Fruit fly (Drosophila melanogaster) whole organism, embryonic: ENCODE results near the gene CG17803.

Experiments used
- ATbp ChIP-seq: fragments of 200-800 bp; sonication (Bioruptor generic); optimal IDR thresholded peaks from 2 replicates; lab custom pipeline; 2017; ENCODE audit warnings: missing biosample characterization, mild to moderate bottlenecking, missing genetic modification characterization, missing genetic modification reagents
- BEAF-32 ChIP-seq: fragments of 200-800 bp; sonication (Bioruptor generic); optimal IDR thresholded peaks from 3 replicates; lab custom pipeline; 2017; ENCODE audit warnings: missing biosample characterization, missing genetic modification characterization, mild to moderate bottlenecking, moderate library complexity, missing genetic modification reagents
- Blimp-1 ChIP-seq: fragments of 200-800 bp; sonication (Bioruptor generic); optimal IDR thresholded peaks from 3 replicates; lab custom pipeline; 2018; ENCODE audit warnings: missing biosample characterization, missing genetic modification characterization, mild to moderate bottlenecking, moderate library complexity, missing genetic modification reagents
- CG10267 ChIP-seq: fragments of 200-800 bp; sonication (Bioruptor generic); optimal IDR thresholded peaks from 2 replicates; lab custom pipeline; 2018; ENCODE audit warnings: missing biosample characterization, mild to moderate bottlenecking, missing genetic modification characterization, moderate library complexity
- CG11560 ChIP-seq: fragments of 200-800 bp; sonication (Bioruptor generic); IDR thresholded peaks from 3 replicates; pipeline ENCODE4 v1.3.6; 2022; ENCODE audit warnings: missing biosample characterization, missing genetic modification characterization
- CG11723 ChIP-seq: fragments of 200-800 bp; sonication (Bioruptor generic); optimal IDR thresholded peaks from 2 replicates; lab custom pipeline; 2017; ENCODE audit warnings: missing biosample characterization, mild to moderate bottlenecking, missing genetic modification characterization
- CG1233 ChIP-seq: fragments of 200-800 bp; sonication (Bioruptor generic); optimal IDR thresholded peaks from 4 replicates; lab custom pipeline; 2018; ENCODE audit warnings: missing biosample characterization, mild to moderate bottlenecking, missing genetic modification characterization
- CG12391 ChIP-seq: fragments of 200-800 bp; sonication (Bioruptor generic); optimal IDR thresholded peaks from 3 replicates; lab custom pipeline; 2018; ENCODE audit warnings: missing biosample characterization, mild to moderate bottlenecking, missing genetic modification characterization, moderate library complexity
- CG12942 ChIP-seq: fragments of 200-800 bp; sonication (Bioruptor generic); optimal IDR thresholded peaks from 3 replicates; lab custom pipeline; 2016; ENCODE audit warnings: missing biosample characterization, missing genetic modification characterization
- CG14014 ChIP-seq: fragments of 200-800 bp; sonication (Bioruptor generic); IDR thresholded peaks from 2 replicates; pipeline ENCODE4 v1.3.6; 2022; ENCODE audit warnings: missing biosample characterization, missing genetic modification characterization
- CG1529 ChIP-seq: fragments of 200-800 bp; sonication (Bioruptor generic); optimal IDR thresholded peaks from 3 replicates; lab custom pipeline; 2018; ENCODE audit warnings: missing biosample characterization, missing genetic modification characterization
- CG1647 ChIP-seq: fragments of 200-800 bp; sonication (Bioruptor generic); optimal IDR thresholded peaks from 3 replicates; lab custom pipeline; 2016; ENCODE audit warnings: missing biosample characterization, missing genetic modification characterization
- CG30403 ChIP-seq: fragments of 200-800 bp; sonication (Bioruptor generic); optimal IDR thresholded peaks from 3 replicates; lab custom pipeline; 2016; ENCODE audit warnings: missing biosample characterization, missing genetic modification characterization
- CG3995 ChIP-seq: fragments of 200-800 bp; sonication (Bioruptor generic); optimal IDR thresholded peaks from 3 replicates; lab custom pipeline; 2016; ENCODE audit warnings: missing biosample characterization, missing genetic modification characterization
- CG7556 ChIP-seq: fragments of 200-800 bp; sonication (Bioruptor generic); optimal IDR thresholded peaks from 2 replicates; lab custom pipeline; 2017; ENCODE audit warnings: missing biosample characterization, mild to moderate bottlenecking, missing genetic modification characterization
- CG7987 ChIP-seq: fragments of 200-800 bp; sonication (Bioruptor generic); optimal IDR thresholded peaks from 2 replicates; lab custom pipeline; 2018; ENCODE audit warnings: missing biosample characterization, mild to moderate bottlenecking, missing genetic modification characterization, moderate library complexity
- CG8388 ChIP-seq: fragments of 200-800 bp; sonication (Bioruptor generic); optimal IDR thresholded peaks from 2 replicates; lab custom pipeline; 2019; ENCODE audit warnings: missing biosample characterization, mild to moderate bottlenecking, missing genetic modification characterization, moderate library complexity
- CTCF ChIP-seq: fragments of 200-800 bp; sonication (Bioruptor generic); optimal IDR thresholded peaks from 2 replicates; lab custom pipeline; 2017; ENCODE audit warnings: missing biosample characterization, mild to moderate bottlenecking, missing genetic modification characterization, moderate library complexity
- Chrac-16 ChIP-seq: fragments of 200-800 bp; sonication (Bioruptor generic); optimal IDR thresholded peaks from 3 replicates; lab custom pipeline; 2016; ENCODE audit warnings: missing biosample characterization, missing genetic modification characterization
- D19B ChIP-seq: fragments of 200-800 bp; sonication (Bioruptor generic); optimal IDR thresholded peaks from 2 replicates; lab custom pipeline; 2017; ENCODE audit warnings: missing biosample characterization, mild to moderate bottlenecking, missing genetic modification characterization
- Dfd ChIP-seq, 2 experiments: fragments of >200 bp; optimal IDR thresholded peaks; 2 replicates each; lab custom pipeline; 2017; ENCODE audit warnings: missing biosample characterization in 2 of 2, missing genetic modification characterization in 2 of 2
- Fer3 ChIP-seq: fragments of 200-800 bp; sonication (Bioruptor generic); optimal IDR thresholded peaks from 2 replicates; lab custom pipeline; 2018; ENCODE audit warnings: missing biosample characterization, mild to moderate bottlenecking, missing genetic modification characterization, moderate library complexity
- Gug ChIP-seq: fragments of 200-800 bp; sonication (Bioruptor generic); IDR thresholded peaks from 4 replicates; pipeline ENCODE4 v1.3.6; 2022; ENCODE audit warnings: missing biosample characterization, missing genetic modification characterization
- H15 ChIP-seq: fragments of 200-800 bp; sonication (Bioruptor generic); IDR thresholded peaks from 3 replicates; pipeline ENCODE4 v1.3.6; 2022; ENCODE audit warnings: missing biosample characterization, missing genetic modification characterization
- HLH54F ChIP-seq: fragments of 200-800 bp; sonication (Bioruptor generic); optimal IDR thresholded peaks from 3 replicates; lab custom pipeline; 2016; ENCODE audit warnings: missing biosample characterization, missing genetic modification characterization
- Hsf ChIP-seq: fragments of 200-800 bp; sonication (Bioruptor generic); optimal IDR thresholded peaks from 3 replicates; lab custom pipeline; 2016; ENCODE audit warnings: missing biosample characterization, missing genetic modification characterization
- Jarid2 ChIP-seq: fragments of 200-800 bp; sonication (Bioruptor generic); optimal IDR thresholded peaks from 3 replicates; lab custom pipeline; 2017; ENCODE audit warnings: mild to moderate bottlenecking, missing biosample characterization, missing genetic modification reagents, missing genetic modification characterization
- Kr ChIP-seq: fragments of 200-800 bp; sonication (Bioruptor generic); optimal IDR thresholded peaks from 2 replicates; lab custom pipeline; 2017; ENCODE audit warnings: missing biosample characterization, mild to moderate bottlenecking, missing genetic modification characterization
- MESR4 ChIP-seq: fragments of 200-800 bp; sonication (Bioruptor generic); optimal IDR thresholded peaks from 2 replicates; lab custom pipeline; 2018; ENCODE audit warnings: missing biosample characterization, mild to moderate bottlenecking, missing genetic modification characterization, moderate library complexity
- Mad ChIP-seq: fragments of 200-800 bp; sonication (Bioruptor generic); optimal IDR thresholded peaks from 2 replicates; lab custom pipeline; 2016; ENCODE audit warnings: missing biosample characterization, missing genetic modification characterization
- Meics ChIP-seq: fragments of 200-800 bp; sonication (Bioruptor generic); optimal IDR thresholded peaks from 2 replicates; lab custom pipeline; 2017; ENCODE audit warnings: missing biosample characterization, mild to moderate bottlenecking, missing genetic modification characterization
- Opbp ChIP-seq: fragments of 200-800 bp; sonication (Bioruptor generic); IDR thresholded peaks from 3 replicates; pipeline ENCODE4 v1.3.6; 2022; ENCODE audit warnings: missing biosample characterization, missing genetic modification characterization; ENCODE audit not compliant: partially characterized antibody
- PHDP ChIP-seq: fragments of 200-800 bp; sonication (Bioruptor generic); optimal IDR thresholded peaks from 3 replicates; lab custom pipeline; 2018; ENCODE audit warnings: missing biosample characterization, mild to moderate bottlenecking, missing genetic modification characterization, moderate library complexity
- Ptx1 ChIP-seq: fragments of 200-800 bp; sonication (Bioruptor generic); IDR thresholded peaks from 2 replicates; pipeline ENCODE4 v1.3.6; 2022; ENCODE audit warnings: missing biosample characterization, missing genetic modification characterization
- Sry-δ ChIP-seq: fragments of 200-800 bp; sonication (Bioruptor generic); optimal IDR thresholded peaks from 2 replicates; lab custom pipeline; 2016; ENCODE audit warnings: missing biosample characterization, missing genetic modification characterization
- Tbp ChIP-seq: fragments of >200 bp; optimal IDR thresholded peaks from 2 replicates; lab custom pipeline; 2018; ENCODE audit warnings: missing biosample characterization, missing genetic modification characterization
- amos ChIP-seq: fragments of 200-800 bp; sonication (Bioruptor generic); IDR thresholded peaks from 2 replicates; pipeline ENCODE4 v1.3.6; 2022; ENCODE audit warnings: missing biosample characterization, missing genetic modification characterization; ENCODE audit not compliant: partially characterized antibody
- aop ChIP-seq: fragments of 200-800 bp; sonication (Bioruptor generic); IDR thresholded peaks from 2 replicates; pipeline ENCODE4 v1.3.6; 2022; ENCODE audit warnings: missing biosample characterization, missing genetic modification characterization
- ci ChIP-seq: fragments of 200-800 bp; sonication (Bioruptor generic); IDR thresholded peaks from 3 replicates; pipeline ENCODE4 v1.3.6; 2022; ENCODE audit warnings: missing biosample characterization, missing genetic modification characterization
- crp ChIP-seq, 2 experiments: fragments of 200-800 bp; sonication (Bioruptor generic); optimal IDR thresholded peaks; 2 replicates in 1 of 2; 3 replicates in 1 of 2; lab custom pipeline; 2017; ENCODE audit warnings: missing biosample characterization in 2 of 2, missing genetic modification characterization in 2 of 2, mild to moderate bottlenecking in 1 of 2, moderate library complexity in 1 of 2
- dimm ChIP-seq: fragments of 200-800 bp; sonication (Bioruptor generic); IDR thresholded peaks from 2 replicates; pipeline ENCODE4 v1.3.6; 2022; ENCODE audit warnings: missing biosample characterization, missing genetic modification characterization
- fd96Cb ChIP-seq: fragments of 200-800 bp; sonication (Bioruptor generic); optimal IDR thresholded peaks from 2 replicates; lab custom pipeline; 2018; ENCODE audit warnings: missing biosample characterization, mild to moderate bottlenecking, missing genetic modification characterization, moderate library complexity
- gcm2 ChIP-seq: fragments of 200-800 bp; sonication (Bioruptor generic); optimal IDR thresholded peaks from 2 replicates; lab custom pipeline; 2016; ENCODE audit warnings: missing biosample characterization, missing genetic modification characterization
- gem ChIP-seq: fragments of 200-800 bp; sonication (Bioruptor generic); optimal IDR thresholded peaks from 2 replicates; lab custom pipeline; 2019; ENCODE audit warnings: missing biosample characterization, mild to moderate bottlenecking, missing genetic modification characterization, moderate library complexity
- lmd ChIP-seq: fragments of 200-800 bp; sonication (Bioruptor generic); IDR thresholded peaks from 2 replicates; pipeline ENCODE4 v1.3.6; 2022; ENCODE audit warnings: missing biosample characterization, missing genetic modification characterization
- mam ChIP-seq: fragments of 200-800 bp; sonication (Bioruptor generic); optimal IDR thresholded peaks from 3 replicates; lab custom pipeline; 2016; ENCODE audit warnings: missing biosample characterization, missing genetic modification characterization
- pnt ChIP-seq: fragments of 200-800 bp; sonication (Bioruptor generic); optimal IDR thresholded peaks from 3 replicates; lab custom pipeline; 2016; ENCODE audit warnings: missing biosample characterization, missing genetic modification characterization
- slbo ChIP-seq: fragments of 200-800 bp; sonication (Bioruptor generic); IDR thresholded peaks from 2 replicates; pipeline ENCODE4 v1.3.6; 2022; ENCODE audit warnings: missing biosample characterization, missing genetic modification characterization
- usp ChIP-seq: fragments of >200 bp; optimal IDR thresholded peaks from 2 replicates; lab custom pipeline; 2017; ENCODE audit warnings: missing biosample characterization, missing genetic modification characterization
- z ChIP-seq: fragments of 200-800 bp; sonication (Bioruptor generic); IDR thresholded peaks from 3 replicates; pipeline ENCODE4 v1.3.6; 2022; ENCODE audit warnings: missing biosample characterization, missing genetic modification characterization
- zf30C ChIP-seq: fragments of 200-800 bp; sonication (Bioruptor generic); optimal IDR thresholded peaks from 3 replicates; lab custom pipeline; 2018; ENCODE audit warnings: missing biosample characterization, mild to moderate bottlenecking, missing genetic modification characterization

Gene CG17803

DNA sequence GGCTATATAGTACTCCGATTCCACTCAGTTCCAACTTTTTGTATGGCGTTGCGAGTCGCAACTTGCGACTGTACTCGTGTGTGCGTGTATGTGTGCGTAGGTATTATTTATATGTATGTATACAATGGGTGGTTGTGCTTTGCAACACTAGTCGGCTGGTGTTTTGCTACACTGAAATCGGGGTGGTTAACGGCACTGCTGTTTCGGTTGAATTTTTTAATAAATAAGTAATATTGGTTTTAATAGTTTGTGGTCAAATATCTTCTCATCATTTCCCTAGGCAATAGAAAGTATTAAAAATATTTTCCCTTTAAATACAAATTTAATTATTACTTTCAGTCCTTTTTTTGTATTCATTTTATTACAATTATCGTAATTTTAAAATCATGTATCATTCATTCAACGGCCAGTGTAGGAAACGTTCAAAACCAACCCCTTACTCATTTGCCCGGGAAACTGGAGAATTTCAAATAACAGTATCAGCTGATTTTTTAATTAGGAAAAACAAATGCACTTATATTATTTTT lies 3.0 kb downstream of the CG17803 start, which contains the start of gene CG7379 (continued):
- peak; percentile 87 for TF ChIP-seq CG1647 (GFP tag; lab: Kevin White, UChicago)
- TF ChIP-seq CG11723 (GFP tag; lab: Kevin White, UChicago), result peak; percentile 74
- TF ChIP-seq CG3995 (GFP tag; lab: Kevin White, UChicago), result peak; percentile 75
- peak; percentile 88 for TF ChIP-seq Hsf
- TF ChIP-seq Tbp (GFP tag; lab: Kevin White, UChicago), result no peak
- peak; percentile 94 for TF ChIP-seq HLH54F
- peak; percentile 70; the same call in 2 of the 3 replicates for TF ChIP-seq CG11560
- TF ChIP-seq Fer3 (tag; lab: Kevin White, UChicago), result peak; percentile 67
- peak; percentile 70 for TF ChIP-seq D19B
- peak; percentile 39 for TF ChIP-seq fd96Cb (tag; lab: Kevin White, UChicago)
- peak; percentile 24 for TF ChIP-seq zf30C (GFP tag; lab: Kevin White, UChicago)
- TF ChIP-seq slbo (GFP tag; lab: Robert Waterston, UW), result peak; percentile 96
- TF ChIP-seq ci (GFP tag; lab: Robert Waterston, UW), result peak; percentile 77
- TF ChIP-seq Jarid2 (GFP tag; lab: Kevin White, UChicago), result no peak
- peak; percentile 76; the same call in 3 of the 4 replicates for TF ChIP-seq Gug (GFP tag; lab: Robert Waterston, UW)
- peak; percentile 80 for TF ChIP-seq Ptx1
- TF ChIP-seq PHDP (tag; lab: Kevin White, UChicago), result peak; percentile 58
- TF ChIP-seq CTCF (GFP tag; lab: Kevin White, UChicago), result peak; percentile 28
- TF ChIP-seq Opbp (GFP tag; lab: Robert Waterston, UW), result peak; percentile 45; the same call in 1 of the 3 replicates
- TF ChIP-seq Meics (GFP tag; lab: Kevin White, UChicago), result peak; percentile 76
- TF ChIP-seq CG1233 (GFP tag; lab: Kevin White, UChicago), result peak; percentile 78
- peak; percentile 90 for TF ChIP-seq CG30403 (GFP tag; lab: Kevin White, UChicago)
- TF ChIP-seq BEAF-32 (GFP tag; lab: Kevin White, UChicago), result peak; percentile 51
- TF ChIP-seq Mad (GFP tag; lab: Kevin White, UChicago), result peak; percentile 83
- TF ChIP-seq mam (GFP tag; lab: Kevin White, UChicago), result peak; percentile 89
- TF ChIP-seq pnt, result peak; percentile 24
- peak; percentile 88 for TF ChIP-seq CG12942 (GFP tag; lab: Kevin White, UChicago)
- peak; percentile 78 for TF ChIP-seq CG12391 (tag; lab: Kevin White, UChicago)
- peak; percentile 100 for TF ChIP-seq CG10267 (tag; lab: Kevin White, UChicago)
- TF ChIP-seq Chrac-16, result peak; percentile 85
- TF ChIP-seq CG14014 (GFP tag; lab: Robert Waterston, UW), result peak; percentile 74
- peak; percentile 88 for TF ChIP-seq CG7556
- peak; percentile 81 for TF ChIP-seq lmd (GFP tag; lab: Robert Waterston, UW)
- TF ChIP-seq ATbp (GFP tag; lab: Kevin White, UChicago), result peak; percentile 44
- peak; percentile 31; the same call in 1 of the 2 replicates for TF ChIP-seq dimm
- TF ChIP-seq CG1529 (GFP tag; lab: Kevin White, UChicago), result peak; percentile 41
- peak; percentile 68 for TF ChIP-seq gem
- no peak for TF ChIP-seq z (GFP tag; lab: Robert Waterston, UW)
- no peak for TF ChIP-seq amos (GFP tag; lab: Robert Waterston, UW)
- TF ChIP-seq Blimp-1, result no peak
- TF ChIP-seq MESR4, result peak; percentile 98
- peak; percentile 84 for TF ChIP-seq CG7987 (GFP tag; lab: Kevin White, UChicago)
- TF ChIP-seq CG8388, result peak; percentile 52
- TF ChIP-seq aop, result no peak
- no peak for TF ChIP-seq Dfd (GFP tag; optimal IDR thresholded peaks at IDR 0.05; lab: Kevin White, UChicago)
- peak in 1 of 2 experiments; percentile 76 for TF ChIP-seq crp (GFP tag; optimal IDR thresholded peaks at IDR 0.05; lab: Kevin White, UChicago)
- TF ChIP-seq H15 (GFP tag; lab: Robert Waterston, UW), result peak; percentile 72; the same call in 2 of the 3 replicates
- no peak for TF ChIP-seq Kr (GFP tag; lab: Kevin White, UChicago)
- TF ChIP-seq usp, result no peak
- peak; percentile 44 for TF ChIP-seq gcm2 (GFP tag; lab: Kevin White, UChicago)
- TF ChIP-seq Sry-δ (GFP tag; lab: Kevin White, UChicago), result peak; percentile 55
